Fruit fly (Drosophila melanogaster) whole organism, embryonic: ENCODE measurements around the gene CG9426.
A peak's percentile ranks its signal among the peaks of the same experiment; 100 is the strongest.

Source experiments
- Adf1 ChIP-seq: fragments of 200-800 bp; sonication (Bioruptor generic); IDR thresholded peaks from 2 replicates; pipeline ENCODE4 v1.3.6; 2022; ENCODE audit warnings: missing biosample characterization, missing genetic modification characterization
- Awh ChIP-seq: fragments of 200-800 bp; sonication (Bioruptor generic); IDR thresholded peaks from 2 replicates; pipeline ENCODE4, ENCODE4 v1.3.6; 2022; ENCODE audit warnings: missing biosample characterization, missing genetic modification characterization
- BEAF-32 ChIP-seq: fragments of 200-800 bp; sonication (Bioruptor generic); optimal IDR thresholded peaks from 3 replicates; lab custom pipeline; 2017; ENCODE audit warnings: missing biosample characterization, missing genetic modification characterization, mild to moderate bottlenecking, moderate library complexity, missing genetic modification reagents
- Bgb ChIP-seq: fragments of 200-800 bp; sonication (Bioruptor generic); IDR thresholded peaks from 2 replicates; pipeline ENCODE4 v1.3.6; 2022; ENCODE audit warnings: missing biosample characterization, missing genetic modification characterization; ENCODE audit not compliant: partially characterized antibody
- CG10654 ChIP-seq: fragments of 200-800 bp; sonication (Bioruptor generic); optimal IDR thresholded peaks from 2 replicates; lab custom pipeline; 2016; ENCODE audit warnings: missing biosample characterization, missing genetic modification characterization
- CG13424 ChIP-seq: fragments of 200-800 bp; sonication (Bioruptor generic); optimal IDR thresholded peaks from 2 replicates; lab custom pipeline; 2019; ENCODE audit warnings: missing biosample characterization, mild to moderate bottlenecking, missing genetic modification characterization, moderate library complexity
- CG14667 ChIP-seq: fragments of 200-800 bp; sonication (Bioruptor generic); IDR thresholded peaks from 2 replicates; pipeline ENCODE4 v1.3.6; 2022; ENCODE audit warnings: missing biosample characterization, missing genetic modification characterization
- CG14965 ChIP-seq: fragments of 200-800 bp; sonication (Bioruptor generic); optimal IDR thresholded peaks from 2 replicates; lab custom pipeline; 2016; ENCODE audit warnings: missing biosample characterization, missing genetic modification characterization, borderline replicate concordance
- CG16863 ChIP-seq: fragments of 200-800 bp; sonication (Bioruptor generic); optimal IDR thresholded peaks from 3 replicates; lab custom pipeline; 2016; ENCODE audit warnings: missing biosample characterization, missing genetic modification characterization
- CG17186 ChIP-seq: fragments of 200-800 bp; sonication (Bioruptor generic); optimal IDR thresholded peaks from 3 replicates; lab custom pipeline; 2017; ENCODE audit warnings: missing biosample characterization, missing genetic modification reagents, missing genetic modification characterization
- CG17359 ChIP-seq: fragments of 200-800 bp; sonication (Bioruptor generic); optimal IDR thresholded peaks from 3 replicates; lab custom pipeline; 2018; ENCODE audit warnings: missing biosample characterization, mild to moderate bottlenecking, missing genetic modification characterization, moderate library complexity
- CG4360 ChIP-seq: fragments of 200-800 bp; sonication (Bioruptor generic); IDR thresholded peaks from 2 replicates; pipeline ENCODE4 v1.3.6; 2022; ENCODE audit warnings: missing biosample characterization, missing genetic modification characterization
- CG4617 ChIP-seq: fragments of 200-800 bp; sonication (Bioruptor generic); optimal IDR thresholded peaks from 3 replicates; lab custom pipeline; 2016; ENCODE audit warnings: missing biosample characterization, missing genetic modification characterization, borderline replicate concordance
- CG4730 ChIP-seq: fragments of 200-800 bp; sonication (Bioruptor generic); IDR thresholded peaks from 2 replicates; pipeline ENCODE4 v1.3.6; 2022; ENCODE audit warnings: missing biosample characterization, missing genetic modification characterization
- CG9817 ChIP-seq: fragments of 200-800 bp; sonication (Bioruptor generic); optimal IDR thresholded peaks from 2 replicates; lab custom pipeline; 2018; ENCODE audit warnings: missing biosample characterization, mild to moderate bottlenecking, missing genetic modification characterization, moderate library complexity
- Dp ChIP-seq: fragments of 200-800 bp; sonication (Bioruptor generic); optimal IDR thresholded peaks from 2 replicates; lab custom pipeline; 2018; ENCODE audit warnings: missing biosample characterization, mild to moderate bottlenecking, missing genetic modification characterization, moderate library complexity
- ERR ChIP-seq: fragments of 200-800 bp; sonication (Bioruptor generic); optimal IDR thresholded peaks from 2 replicates; lab custom pipeline; 2016; ENCODE audit warnings: missing biosample characterization, missing genetic modification characterization
- Fer1 ChIP-seq: fragments of 200-800 bp; sonication (Bioruptor generic); optimal IDR thresholded peaks from 2 replicates; lab custom pipeline; 2017; ENCODE audit warnings: missing biosample characterization, mild to moderate bottlenecking, missing genetic modification characterization
- HLH3B ChIP-seq: fragments of 200-800 bp; sonication (Bioruptor generic); IDR thresholded peaks from 2 replicates; pipeline ENCODE4 v1.3.6; 2022; ENCODE audit warnings: missing biosample characterization, missing genetic modification characterization
- HmgZ ChIP-seq: fragments of 200-800 bp; sonication (Bioruptor generic); optimal IDR thresholded peaks from 2 replicates; lab custom pipeline; 2018; ENCODE audit warnings: missing biosample characterization, mild to moderate bottlenecking, missing genetic modification characterization
- Hmr ChIP-seq: fragments of 200-800 bp; sonication (Bioruptor generic); optimal IDR thresholded peaks from 3 replicates; lab custom pipeline; 2017; ENCODE audit warnings: mild to moderate bottlenecking, missing biosample characterization, missing genetic modification reagents, missing genetic modification characterization
- Hr51 ChIP-seq, 2 experiments: fragments of 200-800 bp; sonication (Bioruptor generic); optimal IDR thresholded peaks; 2 replicates in 1 of 2; 3 replicates in 1 of 2; lab custom pipeline; 2016 to 2018; ENCODE audit warnings: missing biosample characterization in 2 of 2, missing genetic modification characterization in 2 of 2, mild to moderate bottlenecking in 1 of 2, moderate library complexity in 1 of 2
- Hr78 ChIP-seq, 2 experiments: fragments of 200-800 bp in 1 of 2; fragments of >200 bp in 1 of 2; sonication (Bioruptor generic) in 1 of 2; optimal IDR thresholded peaks; 2 replicates each; lab custom pipeline; 2017 to 2019; ENCODE audit warnings: missing biosample characterization in 2 of 2, missing genetic modification characterization in 2 of 2, mild to moderate bottlenecking in 1 of 2, moderate library complexity in 1 of 2
- Mad ChIP-seq: fragments of 200-800 bp; sonication (Bioruptor generic); optimal IDR thresholded peaks from 2 replicates; lab custom pipeline; 2016; ENCODE audit warnings: missing biosample characterization, missing genetic modification characterization
- NFAT ChIP-seq: fragments of 200-800 bp; sonication (Bioruptor generic); IDR thresholded peaks from 2 replicates; pipeline ENCODE4 v1.3.6; 2022; ENCODE audit warnings: missing biosample characterization, missing genetic modification characterization
- Neu2 ChIP-seq: fragments of 200-800 bp; sonication (Bioruptor generic); optimal IDR thresholded peaks from 3 replicates; lab custom pipeline; 2016; ENCODE audit warnings: missing biosample characterization, missing genetic modification characterization, borderline replicate concordance
- Nf-YB ChIP-seq: fragments of 200-800 bp; sonication (Bioruptor generic); optimal IDR thresholded peaks from 3 replicates; lab custom pipeline; 2019; ENCODE audit warnings: missing biosample characterization, mild to moderate bottlenecking, missing genetic modification characterization, moderate library complexity
- Oaz ChIP-seq: fragments of 200-800 bp; sonication (Bioruptor generic); IDR thresholded peaks from 2 replicates; pipeline ENCODE4 v1.3.6; 2022; ENCODE audit warnings: missing biosample characterization, missing genetic modification characterization
- Ptx1 ChIP-seq: fragments of 200-800 bp; sonication (Bioruptor generic); IDR thresholded peaks from 2 replicates; pipeline ENCODE4 v1.3.6; 2022; ENCODE audit warnings: missing biosample characterization, missing genetic modification characterization
- Scr ChIP-seq: fragments of 200-800 bp; sonication (Bioruptor generic); IDR thresholded peaks from 2 replicates; pipeline ENCODE4 v1.3.6; 2022; ENCODE audit warnings: missing biosample characterization, missing genetic modification characterization; ENCODE audit not compliant: partially characterized antibody
- Sin3A ChIP-seq: fragments of >200 bp; optimal IDR thresholded peaks from 2 replicates; lab custom pipeline; 2018
- Sry-β ChIP-seq: fragments of 200-800 bp; sonication (Bioruptor generic); optimal IDR thresholded peaks from 2 replicates; lab custom pipeline; 2018; ENCODE audit warnings: missing biosample characterization, mild to moderate bottlenecking, missing genetic modification characterization, moderate library complexity
- Trl ChIP-seq, 3 experiments: fragments of >200 bp in 2 of 3; fragments of 200-800 bp in 1 of 3; sonication (Bioruptor generic) in 1 of 3; optimal IDR thresholded peaks; 2 replicates in 1 of 3; 3 replicates in 2 of 3; lab custom pipeline; 2016 to 2017; ENCODE audit warnings: missing biosample characterization in 1 of 3, missing genetic modification characterization in 1 of 3
- Xrp1 ChIP-seq: fragments of 200-800 bp; sonication (Bioruptor generic); IDR thresholded peaks from 2 replicates; pipeline ENCODE4 v1.3.6; 2022; ENCODE audit warnings: missing biosample characterization, missing genetic modification characterization
- YL-1 ChIP-seq: fragments of 200-800 bp; sonication (Bioruptor generic); optimal IDR thresholded peaks from 3 replicates; lab custom pipeline; 2017; ENCODE audit warnings: missing biosample characterization, mild to moderate bottlenecking, missing genetic modification characterization
- ash1 ChIP-seq: fragments of 200-800 bp; sonication (Bioruptor generic); optimal IDR thresholded peaks from 2 replicates; lab custom pipeline; 2018; ENCODE audit warnings: missing biosample characterization, mild to moderate bottlenecking, missing genetic modification characterization
- az2 ChIP-seq: fragments of 200-800 bp; sonication (Bioruptor generic); optimal IDR thresholded peaks from 3 replicates; lab custom pipeline; 2016; ENCODE audit warnings: missing biosample characterization, missing genetic modification characterization
- dmrt11E ChIP-seq: fragments of 200-800 bp; sonication (Bioruptor generic); optimal IDR thresholded peaks from 3 replicates; lab custom pipeline; 2018; ENCODE audit warnings: missing biosample characterization, mild to moderate bottlenecking, missing genetic modification characterization, moderate library complexity
- ewg ChIP-seq: fragments of 200-800 bp; sonication (Bioruptor generic); optimal IDR thresholded peaks from 3 replicates; lab custom pipeline; 2017; ENCODE audit warnings: mild to moderate bottlenecking, missing biosample characterization, missing genetic modification reagents, missing genetic modification characterization
- fd3F ChIP-seq: fragments of 200-800 bp; sonication (Bioruptor generic); optimal IDR thresholded peaks from 2 replicates; lab custom pipeline; 2018; ENCODE audit warnings: missing biosample characterization, mild to moderate bottlenecking, missing genetic modification characterization, moderate library complexity
- klu ChIP-seq: fragments of 200-800 bp; sonication (Bioruptor generic); IDR thresholded peaks from 2 replicates; pipeline ENCODE4 v1.3.6; 2022; ENCODE audit warnings: missing biosample characterization, missing genetic modification characterization
- mld ChIP-seq: fragments of 200-800 bp; sonication (Bioruptor generic); IDR thresholded peaks from 3 replicates; pipeline ENCODE4 v1.3.6; 2022; ENCODE audit warnings: missing biosample characterization, missing genetic modification characterization; ENCODE audit not compliant: partially characterized antibody
- nerfin-1 ChIP-seq: fragments of 200-800 bp; sonication (Bioruptor generic); optimal IDR thresholded peaks from 3 replicates; lab custom pipeline; 2019; ENCODE audit warnings: missing biosample characterization, mild to moderate bottlenecking, missing genetic modification characterization, moderate library complexity
- nmo ChIP-seq: fragments of 200-800 bp; sonication (Bioruptor generic); optimal IDR thresholded peaks from 2 replicates; lab custom pipeline; 2018; ENCODE audit warnings: missing biosample characterization, mild to moderate bottlenecking, missing genetic modification characterization, moderate library complexity
- row ChIP-seq: fragments of 200-800 bp; sonication (Bioruptor generic); IDR thresholded peaks from 3 replicates; pipeline ENCODE4 v1.3.6; 2022; ENCODE audit warnings: missing biosample characterization, missing genetic modification characterization
- sd ChIP-seq: fragments of 200-800 bp; sonication (Bioruptor generic); optimal IDR thresholded peaks from 3 replicates; lab custom pipeline; 2018; ENCODE audit warnings: missing biosample characterization, mild to moderate bottlenecking, missing genetic modification characterization, moderate library complexity
- sob ChIP-seq: fragments of 200-800 bp; sonication (Bioruptor generic); IDR thresholded peaks from 2 replicates; pipeline ENCODE4 v1.3.6; 2022; ENCODE audit warnings: missing biosample characterization, missing genetic modification characterization
- ssp ChIP-seq: fragments of 200-800 bp; sonication (Bioruptor generic); IDR thresholded peaks from 2 replicates; pipeline ENCODE4 v1.3.6; 2022; ENCODE audit warnings: missing biosample characterization, missing genetic modification characterization
- wdn ChIP-seq: fragments of 200-800 bp; sonication (Bioruptor generic); IDR thresholded peaks from 2 replicates; pipeline ENCODE4 v1.3.6; 2022; ENCODE audit warnings: missing biosample characterization, missing genetic modification characterization
- zfh1 ChIP-seq: fragments of 200-800 bp; sonication (Bioruptor generic); IDR thresholded peaks from 3 replicates; pipeline ENCODE4 v1.3.6; 2022; ENCODE audit warnings: missing biosample characterization, missing genetic modification characterization

CG9426 gene

DNA sequence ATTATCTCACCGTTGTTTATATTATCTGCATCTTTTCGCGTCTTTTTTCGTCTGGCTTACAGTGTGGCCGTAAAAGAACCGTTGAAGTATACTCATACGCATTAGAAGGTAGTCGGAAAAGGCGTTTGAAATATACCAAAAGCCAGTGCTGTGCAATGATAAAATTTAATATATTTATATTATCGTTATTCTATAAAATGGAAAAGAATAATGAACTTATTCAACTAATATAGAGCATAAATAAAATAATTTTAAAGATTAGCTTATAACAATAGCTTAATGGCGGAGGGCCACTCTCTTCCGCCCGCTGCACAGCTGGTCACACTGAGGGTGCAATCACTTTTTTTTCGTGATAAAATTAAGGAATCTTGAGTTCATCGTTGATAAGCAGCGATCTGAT lies 27.8 kb downstream of the CG9426 start, which contains the start of the genes CG16974 and Edem2 (continued):
- TF ChIP-seq mld: no peak
- peak; percentile 52; the same call in 1 of the 2 replicates for TF ChIP-seq NFAT (GFP tag; lab: Robert Waterston, UW)
- TF ChIP-seq Awh (GFP tag; lab: Robert Waterston, UW): peak; percentile 55
- TF ChIP-seq CG4730 (GFP tag; lab: Robert Waterston, UW): peak; percentile 69
- peak; percentile 28 for TF ChIP-seq CG17186 (GFP tag; lab: Kevin White, UChicago)
- peak; percentile 70 for TF ChIP-seq dmrt11E
- peak; percentile 68 for TF ChIP-seq CG9817 (tag; lab: Kevin White, UChicago)
- no peak for TF ChIP-seq CG4360 (GFP tag; lab: Robert Waterston, UW)
- TF ChIP-seq az2 (GFP tag; lab: Kevin White, UChicago): peak; percentile 79
- TF ChIP-seq Xrp1 (GFP tag; lab: Robert Waterston, UW): peak; percentile 85
- peak; percentile 84 for TF ChIP-seq nmo (GFP tag; lab: Kevin White, UChicago)
- peak; percentile 70 for TF ChIP-seq CG17359 (tag; lab: Kevin White, UChicago)
- peak; percentile 32 for TF ChIP-seq Scr (GFP tag; lab: Robert Waterston, UW)
- TF ChIP-seq Trl (optimal IDR thresholded peaks at IDR 0.05; lab: Kevin White, UChicago): no peak
- no peak for TF ChIP-seq Trl (GFP tag; optimal IDR thresholded peaks at IDR 0.05; lab: Kevin White, UChicago)
- peak; percentile 62 for TF ChIP-seq HmgZ (tag; lab: Kevin White, UChicago)
- TF ChIP-seq wdn (GFP tag; lab: Robert Waterston, UW): peak; percentile 78
- no peak for TF ChIP-seq sd (tag; lab: Kevin White, UChicago)
- no peak for TF ChIP-seq ERR (GFP tag; lab: Kevin White, UChicago)
- TF ChIP-seq Oaz: 0 out of 2 replicates have a peak, but pooled peaks have one; percentile 11
- TF ChIP-seq Ptx1: peak; percentile 88
- TF ChIP-seq Dp (GFP tag; lab: Kevin White, UChicago): peak; percentile 29
- peak; percentile 80 for TF ChIP-seq YL-1
- TF ChIP-seq CG13424 (tag; lab: Kevin White, UChicago): peak; percentile 73
- peak; percentile 87 for TF ChIP-seq sob
- no peak for TF ChIP-seq Bgb
- peak; percentile 67 for TF ChIP-seq ssp
- TF ChIP-seq CG14667 (GFP tag; lab: Robert Waterston, UW): peak; percentile 56
- TF ChIP-seq Adf1 (GFP tag; lab: Robert Waterston, UW): peak; percentile 34; the same call in 1 of the 2 replicates
- TF ChIP-seq CG16863: no peak
- TF ChIP-seq Mad (GFP tag; lab: Kevin White, UChicago): peak; percentile 54
- TF ChIP-seq Nf-YB (GFP tag; lab: Kevin White, UChicago): peak; percentile 40
- no peak for TF ChIP-seq ash1 (GFP tag; lab: Kevin White, UChicago)
- no peak for TF ChIP-seq CG14965 (GFP tag; lab: Kevin White, UChicago)
- peak; percentile 6 for TF ChIP-seq Sry-β (GFP tag; lab: Kevin White, UChicago)
- TF ChIP-seq BEAF-32: peak; percentile 56
- TF ChIP-seq nerfin-1 (tag; lab: Kevin White, UChicago): no peak
- peak; percentile 30 for TF ChIP-seq fd3F (GFP tag; lab: Kevin White, UChicago)
- no peak for TF ChIP-seq Hr78 (GFP tag; optimal IDR thresholded peaks at IDR 0.05; lab: Kevin White, UChicago)
- TF ChIP-seq Sin3A: peak; percentile 60
- TF ChIP-seq CG4617: peak; percentile 90
- peak; percentile 81 for TF ChIP-seq zfh1 (GFP tag; lab: Robert Waterston, UW)
- TF ChIP-seq klu: peak; percentile 73
- TF ChIP-seq CG10654 (GFP tag; lab: Kevin White, UChicago): peak; percentile 73
- TF ChIP-seq ewg (GFP tag; lab: Kevin White, UChicago): peak; percentile 54
- TF ChIP-seq Hr51 (GFP tag; optimal IDR thresholded peaks at IDR 0.05; lab: Kevin White, UChicago): peak in 1 of 2 experiments; percentile 61
- no peak for TF ChIP-seq Hmr
- TF ChIP-seq HLH3B (GFP tag; lab: Robert Waterston, UW): peak; percentile 76
- no peak for TF ChIP-seq Neu2
- TF ChIP-seq Fer1: peak; percentile 67
- TF ChIP-seq row (GFP tag; lab: Robert Waterston, UW): peak; percentile 71
